Worm (Caenorhabditis elegans): ENCODE data around the gene srz-38.
"Not testable (repeated sequence)": the region's sequence is repeated elsewhere in the genome, so short reads cannot be mapped to it uniquely, and the experiment has no call there.

srz-38 gene

DNA sequence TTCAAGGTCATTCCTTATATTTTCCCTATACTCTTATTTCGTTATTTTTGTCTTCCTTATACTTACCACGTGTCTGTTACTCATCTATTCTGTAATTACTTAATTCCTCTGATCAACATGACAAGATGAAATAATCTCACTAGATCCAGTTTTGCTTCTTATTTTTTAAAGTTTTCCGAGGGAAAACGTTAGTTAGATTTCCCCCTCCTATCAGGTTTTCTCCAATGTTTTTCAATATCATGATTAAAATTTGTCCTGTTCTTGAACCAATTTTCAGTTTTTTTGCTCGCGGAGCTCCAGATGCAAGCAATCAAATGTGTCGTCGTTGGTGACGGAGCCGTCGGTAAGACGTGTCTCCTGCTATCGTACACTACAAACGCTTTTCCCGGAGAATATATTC is 27.2 kb upstream of the srz-38 start, which contains the start of gene rac-2:
rac-2 (plus strand) TSS at position 301 of the 400 bp plus-strand sequence.
- not testable (repeated sequence) for TF ChIP-seq unc-86, ttx-3, npax-4 (tag; optimal IDR thresholded peaks at IDR 0.05)

DNA sequence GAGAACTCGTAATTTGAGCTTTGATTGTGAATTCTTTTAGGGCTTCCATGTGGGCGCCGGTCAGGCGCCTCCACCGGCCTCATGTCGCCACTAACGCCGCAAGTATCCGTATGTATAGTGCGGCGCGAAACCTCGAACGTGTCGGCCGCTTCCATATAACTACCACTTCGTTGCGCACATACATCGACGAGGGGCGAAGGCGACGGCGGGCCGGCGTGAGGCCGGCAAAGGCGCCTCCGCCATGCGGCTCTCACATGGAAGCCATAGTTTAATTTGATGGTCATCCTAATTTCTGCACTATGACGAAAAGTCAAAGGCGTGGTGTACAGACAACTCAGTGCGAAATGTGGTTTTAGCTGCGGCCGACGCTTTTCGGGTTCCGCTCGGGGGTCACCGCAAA is 25.0 kb upstream of the srz-38 start:
- TF ChIP-seq eyg-1 (tag; optimal IDR thresholded peaks at IDR 0.05) (no peak), pha-2 (tag; optimal IDR thresholded peaks at IDR 0.05) (no peak), ama-1 (optimal IDR thresholded peaks at IDR 0.05) (no peak), sdc-2 (tag; optimal IDR thresholded peaks at IDR 0.05) (no peak), ttx-3 (tag; optimal IDR thresholded peaks at IDR 0.05) (no peak), ceh-31 (tag; optimal IDR thresholded peaks at IDR 0.05) (no peak)

DNA sequence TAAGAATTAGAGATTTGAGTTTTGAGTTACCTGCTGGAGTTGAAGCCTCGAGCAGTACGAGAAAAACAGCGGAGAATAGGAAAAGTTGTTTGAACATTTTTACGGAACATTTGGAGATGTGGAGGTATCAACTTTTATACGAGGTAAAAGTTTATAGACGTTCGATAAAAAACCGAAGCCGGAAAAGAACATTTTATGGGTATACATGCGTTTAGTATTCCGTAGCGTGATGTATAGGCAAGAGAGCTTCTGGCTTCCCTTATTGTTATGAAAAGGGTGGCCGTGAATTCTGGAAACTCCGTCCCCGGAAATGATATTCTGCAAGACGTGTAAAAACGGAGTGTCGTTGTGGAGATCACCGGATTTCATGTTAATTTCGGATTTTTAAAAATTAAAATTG is 14.7 kb upstream of the srz-38 start, which contains the start of gene K03D3.5:
K03D3.5 (minus strand) TSS at position 101 of the 400 bp plus-strand sequence.
- TF ChIP-seq K02D7.2 (tag; optimal IDR thresholded peaks at IDR 0.05) = no peak
- no peak for TF ChIP-seq ttx-3 (tag; optimal IDR thresholded peaks at IDR 0.05)
- no peak for TF ChIP-seq unc-3 (GFP tag; conservative IDR thresholded peaks at IDR 0.05)
- no peak for TF ChIP-seq unc-3 (tag; optimal IDR thresholded peaks at IDR 0.05)
- TF ChIP-seq hlh-15 (tag; optimal IDR thresholded peaks at IDR 0.05) = no peak
- TF ChIP-seq ceh-9 (tag; optimal IDR thresholded peaks at IDR 0.05) = no peak
- no peak for TF ChIP-seq odd-2 (tag; optimal IDR thresholded peaks at IDR 0.05)
- TF ChIP-seq C38D4.7 (GFP tag; optimal IDR thresholded peaks at IDR 0.05) = no peak
- no peak for TF ChIP-seq ceh-45 (GFP tag; IDR thresholded peaks at IDR 0.05)
- TF ChIP-seq hlh-6 (tag; optimal IDR thresholded peaks at IDR 0.05) = no peak

DNA sequence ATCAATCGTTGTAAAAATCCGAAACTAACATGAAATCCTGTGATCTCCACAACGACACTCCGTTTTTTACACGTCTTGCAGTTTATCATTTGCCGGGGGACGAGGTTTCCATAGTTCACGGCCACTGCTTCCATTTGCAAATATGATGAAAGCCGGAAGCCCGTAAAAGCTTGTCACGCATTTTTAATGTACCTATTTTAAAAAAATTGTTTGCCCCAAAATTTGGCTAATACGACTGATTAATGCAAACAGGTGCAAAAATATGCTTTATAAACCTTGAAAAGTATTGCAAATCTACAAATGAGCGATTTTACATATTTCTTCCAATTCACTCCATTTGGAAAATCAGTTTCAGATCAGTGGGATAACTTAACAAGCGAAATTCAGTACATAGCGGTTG is 14.3 kb upstream of the srz-38 start, which contains the start of gene srz-61:
srz-61 (plus strand) TSS at position 301 of the 400 bp plus-strand sequence.
- TF ChIP-seq ceh-19 (GFP tag; optimal IDR thresholded peaks at IDR 0.05) (no peak), pat-9 (tag; optimal IDR thresholded peaks at IDR 0.05) (no peak), F13H6.1 (tag; optimal IDR thresholded peaks at IDR 0.05) (no peak), hlh-13 (GFP tag; optimal IDR thresholded peaks at IDR 0.05) (no peak), sox-2 (GFP tag; IDR thresholded peaks at IDR 0.05) (no peak), eyg-1 (tag; optimal IDR thresholded peaks at IDR 0.05) (no peak), hlh-6 (tag; optimal IDR thresholded peaks at IDR 0.05) (no peak), pqm-1 (tag; optimal IDR thresholded peaks at IDR 0.05) (no peak)

DNA sequence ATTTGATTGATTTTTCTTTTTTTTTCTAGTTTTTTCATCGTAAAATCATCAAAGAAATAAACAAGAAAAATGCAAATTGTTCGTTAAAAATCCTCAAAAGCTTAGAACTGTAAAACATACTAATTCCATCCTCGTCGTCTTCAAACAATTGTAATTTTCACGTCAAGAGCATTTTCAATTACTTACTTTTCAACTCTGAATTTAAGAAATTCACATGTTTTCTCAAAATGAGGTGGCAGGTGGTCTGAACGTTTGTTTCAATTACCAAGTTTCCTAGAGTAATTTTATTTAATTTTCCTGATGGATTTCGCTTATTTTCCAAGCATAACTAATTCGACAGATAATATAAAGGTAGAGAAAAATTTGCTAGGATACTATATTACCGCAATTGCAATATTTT is 11.8 kb upstream of the srz-38 start, which contains the start of gene srz-104:
srz-104 (plus strand) TSS at position 301 of the 400 bp plus-strand sequence.
- no peak for TF ChIP-seq ceh-48 (tag; optimal IDR thresholded peaks at IDR 0.05)

DNA sequence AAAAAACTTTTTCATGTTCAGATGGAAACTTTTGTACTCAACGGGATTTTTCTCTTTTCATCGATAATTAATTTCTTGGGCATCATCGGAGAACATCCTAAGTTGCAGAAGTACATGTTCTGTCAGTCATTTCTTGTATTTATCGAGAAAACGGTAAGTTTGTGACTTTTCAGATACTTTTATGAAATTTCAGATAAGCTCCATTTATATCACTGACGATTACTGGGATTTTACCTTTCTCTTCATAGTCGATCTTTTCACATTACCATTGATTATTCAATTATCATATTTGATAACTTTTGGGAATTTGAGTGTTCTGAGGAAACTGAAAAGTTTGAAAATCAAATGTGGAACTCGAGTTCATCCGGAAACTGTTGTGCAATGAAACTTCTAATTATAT is 10.5 kb upstream of the srz-38 start, which contains the start of gene srz-105:
srz-105 (plus strand) TSS at position 301 of the 400 bp plus-strand sequence.
- TF ChIP-seq pha-2 (tag; optimal IDR thresholded peaks at IDR 0.05) = no peak
- no peak for TF ChIP-seq fkh-6 (tag; optimal IDR thresholded peaks at IDR 0.05)
- TF ChIP-seq madf-2 (tag; optimal IDR thresholded peaks at IDR 0.05) = no peak
- TF ChIP-seq ahr-1 (tag; optimal IDR thresholded peaks at IDR 0.05) = no peak
- TF ChIP-seq ceh-30 (tag; optimal IDR thresholded peaks at IDR 0.05) = no peak
- TF ChIP-seq eyg-1 (tag; optimal IDR thresholded peaks at IDR 0.05) = no peak
- TF ChIP-seq ceh-31 (tag; optimal IDR thresholded peaks at IDR 0.05) = no peak
- no peak for TF ChIP-seq pha-4 (tag; optimal IDR thresholded peaks at IDR 0.05)
- no peak for TF ChIP-seq sox-2 (GFP tag; IDR thresholded peaks at IDR 0.05)
- no peak for TF ChIP-seq K09A11.1 (tag; optimal IDR thresholded peaks at IDR 0.05; ENCODE audit: insufficient read depth)
- no peak for TF ChIP-seq ceh-24 (tag; optimal IDR thresholded peaks at IDR 0.05)
- no peak for TF ChIP-seq nfya-1 (tag; optimal IDR thresholded peaks at IDR 0.05)
- TF ChIP-seq ceh-9 (tag; optimal IDR thresholded peaks at IDR 0.05) = no peak
- TF ChIP-seq che-1 (tag; optimal IDR thresholded peaks at IDR 0.05) = no peak
- TF ChIP-seq C38D4.7 (GFP tag; optimal IDR thresholded peaks at IDR 0.05) = no peak
- TF ChIP-seq gmeb-2 (tag; optimal IDR thresholded peaks at IDR 0.05) = no peak
- no peak for TF ChIP-seq hlh-8 (tag; optimal IDR thresholded peaks at IDR 0.05)
- TF ChIP-seq dve-1 (tag; optimal IDR thresholded peaks at IDR 0.05) = no peak
